Worm (Caenorhabditis elegans) whole organism, L4/young adult: ENCODE results near the gene T24G10.2.

Source experiments
- dao-5 ChIP-seq: sonication (generic microtip); optimal IDR thresholded peaks from 2 replicates; lab custom pipeline; 2016; ENCODE audit warnings: missing genotype, missing genetic modification characterization, moderate library complexity, missing compliant biosample characterization
- him-1 ChIP-seq: sonication (generic microtip); optimal IDR thresholded peaks from 2 replicates; lab custom pipeline; 2016; ENCODE audit warnings: missing genotype, missing genetic modification reagents, missing genetic modification characterization, missing compliant biosample characterization

ce11 chrIII:5404998-5405397 lies 37.6 kb downstream of the T24G10.2 start:
- TF ChIP-seq dao-5 (tag; lab: Kevin White, UChicago) (no peak), him-1 (no peak)
